Fruit fly (Drosophila melanogaster) whole organism, pupa: ENCODE data around the gene hfp.

ENCODE experiments used
- CG13204 ChIP-seq: fragments of 200-800 bp; sonication (Bioruptor generic); optimal IDR thresholded peaks from 2 replicates; lab custom pipeline; 2018; ENCODE audit warnings: missing biosample characterization, mild to moderate bottlenecking, missing genetic modification characterization, moderate library complexity
- CG17806 ChIP-seq: fragments of 200-800 bp; sonication (Bioruptor generic); optimal IDR thresholded peaks from 2 replicates; lab custom pipeline; 2018; ENCODE audit warnings: missing biosample characterization, mild to moderate bottlenecking, missing genetic modification characterization, moderate library complexity
- CG34367 ChIP-seq: fragments of 200-800 bp; sonication (Bioruptor generic); optimal IDR thresholded peaks from 2 replicates; lab custom pipeline; 2018; ENCODE audit warnings: missing biosample characterization, mild to moderate bottlenecking, missing genetic modification characterization
- D1 ChIP-seq: fragments of 200-800 bp; sonication (Bioruptor generic); optimal IDR thresholded peaks from 2 replicates; lab custom pipeline; 2018; ENCODE audit warnings: missing biosample characterization, mild to moderate bottlenecking, missing genetic modification characterization, moderate library complexity
- EcR ChIP-seq: fragments of 200-800 bp; sonication (Bioruptor generic); optimal IDR thresholded peaks from 3 replicates; lab custom pipeline; 2019; ENCODE audit warnings: missing biosample characterization, missing genetic modification characterization, mild to moderate bottlenecking, moderate library complexity, missing genetic modification reagents
- Ets98B ChIP-seq: fragments of 200-800 bp; sonication (Bioruptor generic); IDR thresholded peaks from 2 replicates; pipeline ENCODE4 v1.3.6; 2022; ENCODE audit warnings: missing biosample characterization, missing genetic modification characterization
- Snoo ChIP-seq: fragments of 200-800 bp; sonication (Bioruptor generic); optimal IDR thresholded peaks from 3 replicates; lab custom pipeline; 2017; ENCODE audit warnings: missing biosample characterization, mild to moderate bottlenecking, missing genetic modification characterization, inconsistent platforms
- fd96Ca ChIP-seq: fragments of 200-800 bp; sonication (Bioruptor generic); IDR thresholded peaks from 3 replicates; pipeline ENCODE4 v1.3.6; 2022; ENCODE audit warnings: missing biosample characterization, missing genetic modification characterization
- rn ChIP-seq: fragments of 200-800 bp; sonication (Bioruptor generic); IDR thresholded peaks from 2 replicates; pipeline ENCODE4 v1.3.6; 2022; ENCODE audit warnings: missing biosample characterization, missing genetic modification characterization

DNA sequence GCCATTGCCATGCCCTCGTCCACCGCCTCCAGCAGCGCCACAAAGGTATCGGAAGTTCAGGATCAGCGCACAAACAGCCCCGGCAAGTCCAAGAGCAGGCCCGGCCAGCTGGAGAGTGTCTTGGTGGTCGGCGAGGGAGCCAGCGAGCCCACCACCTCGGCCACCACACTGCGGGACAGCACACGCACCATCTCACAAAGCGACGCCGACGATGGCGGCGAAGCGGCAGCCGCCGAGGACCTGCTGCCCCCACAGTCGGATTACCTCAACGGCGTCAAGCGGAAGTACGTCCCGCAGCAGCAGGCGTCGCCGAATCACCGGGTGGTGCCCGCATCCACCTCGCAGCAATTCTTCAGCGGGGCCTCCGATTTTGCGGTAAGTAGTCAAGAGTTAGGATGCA is 48.5 kb upstream of the hfp start:
- TF ChIP-seq Ets98B (GFP tag; lab: Robert Waterston, UW) (no peak), CG17806 (tag; lab: Kevin White, UChicago) (no peak), CG13204 (GFP tag; lab: Kevin White, UChicago) (no peak), CG34367 (tag; lab: Kevin White, UChicago) (no peak), D1 (tag; lab: Kevin White, UChicago) (no peak), fd96Ca (no peak), Snoo (no peak), rn (GFP tag; lab: Robert Waterston, UW) (no peak), EcR (GFP tag; lab: Kevin White, UChicago) (no peak)
